Worm (Caenorhabditis elegans) whole organism, mixed stage, embryonic: ENCODE data around the gene F20G2.3.

Experiments
- blmp-1 ChIP-seq: fragments of 150-350 bp; optimal IDR thresholded peaks from 2 replicates; lab custom pipeline; 2014; ENCODE audit warnings: missing biosample characterization, missing genetic modification characterization
- ceh-39 ChIP-seq: fragments of 150-350 bp; optimal IDR thresholded peaks from 2 replicates; lab custom pipeline; 2014; ENCODE audit warnings: missing biosample characterization, missing genetic modification characterization
- flh-1 ChIP-seq: fragments of 200-800 bp; sonication (Bioruptor generic); optimal IDR thresholded peaks from 2 replicates; lab custom pipeline; 2018; ENCODE audit warnings: mild to moderate bottlenecking, missing genetic modification characterization, moderate library complexity, missing compliant biosample characterization
- lin-13 ChIP-seq: fragments of 150-350 bp; optimal IDR thresholded peaks from 2 replicates; lab custom pipeline; 2014; ENCODE audit warnings: missing biosample characterization, missing genetic modification characterization
- mep-1 ChIP-seq: fragments of 150-350 bp; optimal IDR thresholded peaks from 2 replicates; lab custom pipeline; 2017; ENCODE audit warnings: missing biosample characterization, missing genetic modification reagents, missing genetic modification characterization, inconsistent platforms
- nhr-12 ChIP-seq: fragments of 150-350 bp; optimal IDR thresholded peaks from 2 replicates; lab custom pipeline; 2014; ENCODE audit warnings: missing biosample characterization, missing genetic modification characterization
- nhr-237 ChIP-seq: fragments of 150-350 bp; optimal IDR thresholded peaks from 2 replicates; lab custom pipeline; 2014; ENCODE audit warnings: missing biosample characterization, missing genetic modification characterization
- nhr-28 ChIP-seq: fragments of 150-350 bp; optimal IDR thresholded peaks from 2 replicates; lab custom pipeline; 2014; ENCODE audit warnings: missing biosample characterization, missing genetic modification characterization
- nhr-76 ChIP-seq: sonication (generic microtip); optimal IDR thresholded peaks from 2 replicates; lab custom pipeline; 2017; ENCODE audit warnings: missing biosample characterization, missing genetic modification characterization
- snpc-4 ChIP-seq: fragments of 150-350 bp; optimal IDR thresholded peaks from 2 replicates; lab custom pipeline; 2014; ENCODE audit warnings: missing biosample characterization, missing genetic modification characterization
- unc-39 ChIP-seq: fragments of 150-350 bp; optimal IDR thresholded peaks from 2 replicates; lab custom pipeline; 2014; ENCODE audit warnings: missing biosample characterization, missing genetic modification characterization
- unc-62 ChIP-seq: fragments of 150-350 bp; optimal IDR thresholded peaks from 2 replicates; lab custom pipeline; 2014; ENCODE audit warnings: missing biosample characterization, missing genetic modification reagents, missing genetic modification characterization
- ztf-11 ChIP-seq: fragments of 150-350 bp; optimal IDR thresholded peaks from 2 replicates; lab custom pipeline; 2014; ENCODE audit warnings: missing biosample characterization, missing genetic modification characterization

ce11 chrV:13790557-13790956 is 22.3 kb upstream of the F20G2.3 start:
- TF ChIP-seq lin-13 (tag; lab: Kevin White, UChicago) (no peak), unc-39 (tag; lab: Kevin White, UChicago) (no peak), unc-62 (GFP tag; lab: Kevin White, UChicago) (no peak), blmp-1 (tag; lab: Kevin White, UChicago) (no peak), nhr-28 (tag; lab: Kevin White, UChicago) (no peak), nhr-12 (no peak), snpc-4 (no peak), nhr-76 (no peak), mep-1 (tag; lab: Kevin White, UChicago) (no peak), nhr-237 (tag; lab: Kevin White, UChicago) (no peak), ztf-11 (no peak), flh-1 (no peak), ceh-39 (tag; lab: Kevin White, UChicago) (no peak)
